Fruit fly (Drosophila melanogaster) whole organism, embryonic: ENCODE measurements around the gene trx.

Source experiments
- Ada2b ChIP-seq: fragments of 200-800 bp; sonication (Bioruptor generic); IDR thresholded peaks from 2 replicates; pipeline ENCODE4 v1.3.6; 2022; ENCODE audit warnings: missing biosample characterization, missing genetic modification characterization
- Aef1 ChIP-seq: fragments of 200-800 bp; sonication (Bioruptor generic); IDR thresholded peaks from 3 replicates; pipeline ENCODE4 v1.3.6; 2022; ENCODE audit warnings: missing biosample characterization, missing genetic modification characterization
- Bdp1 ChIP-seq: fragments of 200-800 bp; sonication (Bioruptor generic); optimal IDR thresholded peaks from 3 replicates; lab custom pipeline; 2016; ENCODE audit warnings: missing biosample characterization, missing genetic modification characterization
- Bgb ChIP-seq: fragments of 200-800 bp; sonication (Bioruptor generic); IDR thresholded peaks from 2 replicates; pipeline ENCODE4 v1.3.6; 2022; ENCODE audit warnings: missing biosample characterization, missing genetic modification characterization; ENCODE audit not compliant: partially characterized antibody
- CG11247 ChIP-seq: fragments of 200-800 bp; sonication (Bioruptor generic); IDR thresholded peaks from 2 replicates; pipeline ENCODE4 v1.3.6; 2022; ENCODE audit warnings: missing biosample characterization, missing genetic modification characterization
- CG12071 ChIP-seq: fragments of 200-800 bp; sonication (Bioruptor generic); optimal IDR thresholded peaks from 3 replicates; lab custom pipeline; 2018; ENCODE audit warnings: missing biosample characterization, mild to moderate bottlenecking, missing genetic modification characterization
- CG12744 ChIP-seq: fragments of 200-800 bp; sonication (Bioruptor generic); optimal IDR thresholded peaks from 2 replicates; lab custom pipeline; 2016; ENCODE audit warnings: missing biosample characterization, missing genetic modification characterization
- CG12942 ChIP-seq: fragments of 200-800 bp; sonication (Bioruptor generic); optimal IDR thresholded peaks from 3 replicates; lab custom pipeline; 2016; ENCODE audit warnings: missing biosample characterization, missing genetic modification characterization
- CG1529 ChIP-seq: fragments of 200-800 bp; sonication (Bioruptor generic); optimal IDR thresholded peaks from 3 replicates; lab custom pipeline; 2018; ENCODE audit warnings: missing biosample characterization, missing genetic modification characterization
- CG15479 ChIP-seq: fragments of 200-800 bp; sonication (Bioruptor generic); optimal IDR thresholded peaks from 3 replicates; lab custom pipeline; 2019; ENCODE audit warnings: missing biosample characterization, mild to moderate bottlenecking, missing genetic modification characterization, moderate library complexity
- CG17612 ChIP-seq: fragments of 200-800 bp; sonication (Bioruptor generic); IDR thresholded peaks from 2 replicates; pipeline ENCODE4 v1.3.6; 2022; ENCODE audit warnings: missing biosample characterization, missing genetic modification characterization
- CG18011 ChIP-seq: fragments of 200-800 bp; sonication (Bioruptor generic); optimal IDR thresholded peaks from 2 replicates; lab custom pipeline; 2017; ENCODE audit warnings: missing biosample characterization, missing genetic modification characterization, mild to moderate bottlenecking, moderate library complexity, missing genotype
- CG18764 ChIP-seq: fragments of 200-800 bp; sonication (Bioruptor generic); optimal IDR thresholded peaks from 3 replicates; lab custom pipeline; 2016; ENCODE audit warnings: missing biosample characterization, missing genetic modification characterization
- CG32772 ChIP-seq: fragments of 200-800 bp; sonication (Bioruptor generic); IDR thresholded peaks from 2 replicates; pipeline ENCODE4 v1.3.6; 2022; ENCODE audit warnings: missing biosample characterization, missing genetic modification characterization
- CG3281 ChIP-seq: fragments of 200-800 bp; sonication (Bioruptor generic); optimal IDR thresholded peaks from 3 replicates; lab custom pipeline; 2017; ENCODE audit warnings: missing biosample characterization, mild to moderate bottlenecking, missing genetic modification characterization
- CG33213 ChIP-seq: fragments of 200-800 bp; sonication (Bioruptor generic); optimal IDR thresholded peaks from 3 replicates; lab custom pipeline; 2016; ENCODE audit warnings: missing biosample characterization, missing genetic modification characterization
- CG4328 ChIP-seq: fragments of 200-800 bp; sonication (Bioruptor generic); optimal IDR thresholded peaks from 3 replicates; lab custom pipeline; 2017; ENCODE audit warnings: missing biosample characterization, missing genetic modification reagents, missing genetic modification characterization
- CG6254 ChIP-seq: fragments of 200-800 bp; sonication (Bioruptor generic); optimal IDR thresholded peaks from 3 replicates; lab custom pipeline; 2017; ENCODE audit warnings: mild to moderate bottlenecking, missing biosample characterization, missing genetic modification reagents, missing genetic modification characterization
- CG7556 ChIP-seq: fragments of 200-800 bp; sonication (Bioruptor generic); optimal IDR thresholded peaks from 2 replicates; lab custom pipeline; 2017; ENCODE audit warnings: missing biosample characterization, mild to moderate bottlenecking, missing genetic modification characterization
- CG7745 ChIP-seq: fragments of 200-800 bp; sonication (Bioruptor generic); optimal IDR thresholded peaks from 2 replicates; lab custom pipeline; 2018; ENCODE audit warnings: missing biosample characterization, mild to moderate bottlenecking, missing genetic modification characterization, moderate library complexity
- CG8388 ChIP-seq: fragments of 200-800 bp; sonication (Bioruptor generic); optimal IDR thresholded peaks from 2 replicates; lab custom pipeline; 2019; ENCODE audit warnings: missing biosample characterization, mild to moderate bottlenecking, missing genetic modification characterization, moderate library complexity
- CG9876 ChIP-seq: fragments of 200-800 bp; sonication (Bioruptor generic); optimal IDR thresholded peaks from 2 replicates; lab custom pipeline; 2016; ENCODE audit warnings: missing biosample characterization, missing genetic modification characterization
- D ChIP-seq, 2 experiments: fragments of 200-800 bp in 1 of 2; fragments of >200 bp in 1 of 2; sonication (Bioruptor generic) in 1 of 2; optimal IDR thresholded peaks; 2 replicates in 1 of 2; 3 replicates in 1 of 2; lab custom pipeline; 2017; ENCODE audit warnings: mild to moderate bottlenecking in 1 of 2, missing biosample characterization in 1 of 2, missing genetic modification characterization in 1 of 2, missing genetic modification reagents in 1 of 2
- Dek ChIP-seq: fragments of 200-800 bp; sonication (Bioruptor generic); optimal IDR thresholded peaks from 3 replicates; lab custom pipeline; 2019; ENCODE audit warnings: missing biosample characterization, mild to moderate bottlenecking, missing genetic modification characterization, moderate library complexity
- Fer2 ChIP-seq: fragments of 200-800 bp; sonication (Bioruptor generic); optimal IDR thresholded peaks from 2 replicates; lab custom pipeline; 2018; ENCODE audit warnings: missing biosample characterization, mild to moderate bottlenecking, missing genetic modification characterization, moderate library complexity
- Hmr ChIP-seq: fragments of 200-800 bp; sonication (Bioruptor generic); optimal IDR thresholded peaks from 3 replicates; lab custom pipeline; 2017; ENCODE audit warnings: mild to moderate bottlenecking, missing biosample characterization, missing genetic modification reagents, missing genetic modification characterization
- Hmx ChIP-seq: fragments of 200-800 bp; sonication (Bioruptor generic); optimal IDR thresholded peaks from 2 replicates; lab custom pipeline; 2016; ENCODE audit warnings: missing biosample characterization, missing genetic modification characterization
- Pdp1 ChIP-seq, 2 experiments: fragments of 200-800 bp; sonication (Bioruptor generic); optimal IDR thresholded peaks; 3 replicates each; lab custom pipeline; 2016; ENCODE audit warnings: missing biosample characterization in 2 of 2, missing genetic modification characterization in 2 of 2, mild to moderate bottlenecking in 1 of 2, moderate library complexity in 1 of 2
- Sox100B ChIP-seq: fragments of 200-800 bp; sonication (Bioruptor generic); optimal IDR thresholded peaks from 3 replicates; lab custom pipeline; 2018; ENCODE audit warnings: missing biosample characterization, mild to moderate bottlenecking, missing genetic modification characterization
- al ChIP-seq: fragments of 200-800 bp; sonication (Bioruptor generic); IDR thresholded peaks from 2 replicates; pipeline ENCODE4 v1.3.6; 2022; ENCODE audit warnings: missing biosample characterization, missing genetic modification characterization
- corto ChIP-seq: fragments of 200-800 bp; sonication (Bioruptor generic); optimal IDR thresholded peaks from 2 replicates; lab custom pipeline; 2016; ENCODE audit warnings: missing biosample characterization, mild to moderate bottlenecking, missing genetic modification characterization, moderate library complexity
- ems ChIP-seq: fragments of 200-800 bp; sonication (Bioruptor generic); optimal IDR thresholded peaks from 3 replicates; lab custom pipeline; 2016; ENCODE audit warnings: missing biosample characterization, missing genetic modification characterization
- esg ChIP-seq: fragments of 200-800 bp; sonication (Bioruptor generic); conservative IDR thresholded peaks from 2 replicates; pipeline ENCODE4 v1.3.6; 2022; ENCODE audit warnings: missing biosample characterization, missing genetic modification characterization
- fd64A ChIP-seq: fragments of 200-800 bp; sonication (Bioruptor generic); optimal IDR thresholded peaks from 3 replicates; lab custom pipeline; 2018; ENCODE audit warnings: missing biosample characterization, mild to moderate bottlenecking, missing genetic modification characterization
- gsb ChIP-seq: fragments of 200-800 bp; sonication (Bioruptor generic); IDR thresholded peaks from 2 replicates; pipeline ENCODE4 v1.3.6; 2022; ENCODE audit warnings: missing biosample characterization, missing genetic modification characterization
- gt ChIP-seq: fragments of 200-800 bp; sonication (Bioruptor generic); IDR thresholded peaks from 2 replicates; pipeline ENCODE4 v1.3.6; 2022; ENCODE audit warnings: missing biosample characterization, missing genetic modification characterization
- h ChIP-seq: fragments of >200 bp; optimal IDR thresholded peaks from 2 replicates; lab custom pipeline; 2017
- jing ChIP-seq: fragments of 200-800 bp; sonication (Bioruptor generic); optimal IDR thresholded peaks from 2 replicates; lab custom pipeline; 2018; ENCODE audit warnings: missing biosample characterization, mild to moderate bottlenecking, missing genetic modification characterization
- maf-S ChIP-seq: fragments of 200-800 bp; sonication (Bioruptor generic); optimal IDR thresholded peaks from 2 replicates; lab custom pipeline; 2016; ENCODE audit warnings: missing biosample characterization, missing genetic modification characterization
- nerfin-1 ChIP-seq: fragments of 200-800 bp; sonication (Bioruptor generic); optimal IDR thresholded peaks from 3 replicates; lab custom pipeline; 2019; ENCODE audit warnings: missing biosample characterization, mild to moderate bottlenecking, missing genetic modification characterization, moderate library complexity
- org-1 ChIP-seq: fragments of 200-800 bp; sonication (Bioruptor generic); optimal IDR thresholded peaks from 2 replicates; lab custom pipeline; 2017; ENCODE audit warnings: missing biosample characterization, missing genetic modification characterization
- pb ChIP-seq: fragments of 200-800 bp; sonication (Bioruptor generic); optimal IDR thresholded peaks from 3 replicates; lab custom pipeline; 2016; ENCODE audit warnings: missing biosample characterization, missing genetic modification characterization
- pfk ChIP-seq: fragments of 200-800 bp; sonication (Bioruptor generic); optimal IDR thresholded peaks from 2 replicates; lab custom pipeline; 2018; ENCODE audit warnings: missing biosample characterization, mild to moderate bottlenecking, missing genetic modification characterization, moderate library complexity
- so ChIP-seq: fragments of 200-800 bp; sonication (Bioruptor generic); IDR thresholded peaks from 3 replicates; pipeline ENCODE4 v1.3.6; 2022; ENCODE audit warnings: missing biosample characterization, missing genetic modification characterization
- tna ChIP-seq: fragments of 200-800 bp; sonication (Bioruptor generic); IDR thresholded peaks from 2 replicates; pipeline ENCODE4 v1.3.6; 2022; ENCODE audit warnings: missing biosample characterization, missing genetic modification characterization; ENCODE audit not compliant: partially characterized antibody
- tup ChIP-seq: fragments of 200-800 bp; sonication (Bioruptor generic); optimal IDR thresholded peaks from 2 replicates; lab custom pipeline; 2016; ENCODE audit warnings: missing biosample characterization, mild to moderate bottlenecking, missing genetic modification characterization, moderate library complexity
- usp ChIP-seq: fragments of >200 bp; optimal IDR thresholded peaks from 2 replicates; lab custom pipeline; 2017; ENCODE audit warnings: missing biosample characterization, missing genetic modification characterization
- wek ChIP-seq: fragments of 200-800 bp; sonication (Bioruptor generic); optimal IDR thresholded peaks from 3 replicates; lab custom pipeline; 2018; ENCODE audit warnings: missing biosample characterization, mild to moderate bottlenecking, missing genetic modification characterization, moderate library complexity
- yki ChIP-seq: fragments of >200 bp; optimal IDR thresholded peaks from 3 replicates; lab custom pipeline; 2018

Gene trx

dm6 chr3R:14326250-14327112, 39.8 kb upstream of the trx start, which contains the start of the genes Afti and ATPsynE (continued):
- no peak for TF ChIP-seq CG8388 (GFP tag; lab: Kevin White, UChicago)
- no peak for TF ChIP-seq CG1529 (GFP tag; lab: Kevin White, UChicago)
- peak; percentile 56 for TF ChIP-seq Bdp1 (GFP tag; lab: Kevin White, UChicago)
- no peak for TF ChIP-seq tup (GFP tag; lab: Kevin White, UChicago)
- TF ChIP-seq h (lab: Kevin White, UChicago): no peak
- TF ChIP-seq usp: no peak
- TF ChIP-seq so (GFP tag; lab: Robert Waterston, UW): 0 out of 3 replicates have a peak, but pooled peaks have one; percentile 20
- TF ChIP-seq Sox100B (GFP tag; lab: Kevin White, UChicago): no peak
- TF ChIP-seq CG7745 (tag; lab: Kevin White, UChicago): no peak
- peak; percentile 37 for TF ChIP-seq maf-S (GFP tag; lab: Kevin White, UChicago)
- TF ChIP-seq Ada2b (GFP tag; lab: Robert Waterston, UW): peak; percentile 18; the same call in 1 of the 2 replicates
- TF ChIP-seq Pdp1 (GFP tag; optimal IDR thresholded peaks at IDR 0.05; lab: Kevin White, UChicago): peak; percentile 60 to 76
- TF ChIP-seq CG6254: peak; percentile 39
- TF ChIP-seq Dek (tag; lab: Kevin White, UChicago): peak; percentile 54
- TF ChIP-seq Aef1 (GFP tag; lab: Robert Waterston, UW): peak; percentile 73
- TF ChIP-seq al (GFP tag; lab: Robert Waterston, UW): peak; percentile 63
- no peak for TF ChIP-seq org-1 (GFP tag; lab: Kevin White, UChicago)
- no peak for TF ChIP-seq fd64A (GFP tag; lab: Kevin White, UChicago)
- TF ChIP-seq Hmx: peak; percentile 16
- peak; percentile 65 for TF ChIP-seq ems (GFP tag; lab: Kevin White, UChicago)
- no peak for TF ChIP-seq CG17612 (GFP tag; lab: Robert Waterston, UW)
- no peak for TF ChIP-seq gt
- no peak for TF ChIP-seq Hmr (GFP tag; lab: Kevin White, UChicago)
- TF ChIP-seq corto (GFP tag; lab: Kevin White, UChicago): no peak
- TF ChIP-seq CG12071 (GFP tag; lab: Kevin White, UChicago): no peak
- TF ChIP-seq CG15479 (GFP tag; lab: Kevin White, UChicago): no peak
- TF ChIP-seq Fer2 (tag; lab: Kevin White, UChicago): peak; percentile 71
- peak; percentile 68 for TF ChIP-seq CG32772 (GFP tag; lab: Robert Waterston, UW)
- TF ChIP-seq D (optimal IDR thresholded peaks at IDR 0.05; lab: Kevin White, UChicago): no peak
- TF ChIP-seq D (GFP tag; optimal IDR thresholded peaks at IDR 0.05; lab: Kevin White, UChicago): peak; percentile 53
- TF ChIP-seq CG3281 (GFP tag; lab: Kevin White, UChicago): peak; percentile 71
- TF ChIP-seq CG7556 (GFP tag; lab: Kevin White, UChicago): peak; percentile 58
- peak; percentile 71 for TF ChIP-seq CG18764 (GFP tag; lab: Kevin White, UChicago)
- no peak for TF ChIP-seq yki (lab: Kevin White, UChicago)
- peak; percentile 42 for TF ChIP-seq CG4328 (GFP tag; lab: Kevin White, UChicago)
- TF ChIP-seq pb: no peak
- TF ChIP-seq CG33213 (GFP tag; lab: Kevin White, UChicago): peak; percentile 50
- no peak for TF ChIP-seq tna (GFP tag; lab: Robert Waterston, UW)
- peak; percentile 31; the same call in 1 of the 2 replicates for TF ChIP-seq gsb
- TF ChIP-seq CG18011 (GFP tag; lab: Kevin White, UChicago): no peak
- peak; percentile 62 for TF ChIP-seq CG11247 (GFP tag; lab: Robert Waterston, UW)
- TF ChIP-seq CG12942 (GFP tag; lab: Kevin White, UChicago): peak; percentile 65
- TF ChIP-seq CG12744 (GFP tag; lab: Kevin White, UChicago): no peak
- TF ChIP-seq CG9876: peak; percentile 62
- 0 out of 2 replicates have a peak, but pooled peaks have one; percentile 12 for TF ChIP-seq esg
- no peak for TF ChIP-seq wek (GFP tag; lab: Kevin White, UChicago)
- TF ChIP-seq jing: peak; percentile 20
- TF ChIP-seq nerfin-1 (tag; lab: Kevin White, UChicago): peak; percentile 98
- peak; percentile 82 for TF ChIP-seq Bgb (GFP tag; lab: Robert Waterston, UW)
- no peak for TF ChIP-seq pfk (GFP tag; lab: Kevin White, UChicago)
